Worm (Caenorhabditis elegans) whole organism, L1 larva: ENCODE measurements around the gene K02E11.7.

Experiments used
- nhr-12 ChIP-seq: sonication (generic microtip); optimal IDR thresholded peaks from 2 replicates; lab custom pipeline; 2017; ENCODE audit warnings: missing biosample characterization, missing genetic modification characterization
- unc-62 ChIP-seq: fragments of 150-350 bp; optimal IDR thresholded peaks from 2 replicates; lab custom pipeline; 2014; ENCODE audit warnings: missing biosample characterization, missing genetic modification reagents, missing genetic modification characterization
- zag-1 ChIP-seq: fragments of 150-350 bp; optimal IDR thresholded peaks from 2 replicates; lab custom pipeline; 2014; ENCODE audit warnings: missing biosample characterization, missing genetic modification characterization
- ztf-11 ChIP-seq, 2 experiments: sonication (generic microtip); optimal IDR thresholded peaks; 2 replicates each; lab custom pipeline; 2016 to 2017; ENCODE audit warnings: missing genetic modification characterization in 2 of 2, missing biosample characterization in 1 of 2, missing compliant biosample characterization in 1 of 2

DNA sequence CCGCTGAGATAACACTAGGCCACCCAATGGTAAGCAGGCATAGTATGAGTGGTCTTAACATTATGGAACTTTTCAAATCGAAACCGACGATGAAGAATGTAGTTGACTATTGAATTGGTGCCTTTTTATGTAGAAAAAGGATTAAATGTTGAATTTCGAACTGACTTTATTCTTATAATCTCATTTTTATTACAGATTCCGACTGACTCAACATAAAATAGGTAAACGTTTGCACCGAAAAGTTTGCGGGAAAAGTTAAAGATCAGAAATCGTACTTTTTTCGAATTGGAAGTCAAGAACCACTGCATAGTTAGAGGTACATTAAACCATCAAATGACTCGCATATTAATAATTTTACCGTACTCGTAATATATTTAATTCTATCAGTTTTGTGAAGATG is at the start of gene K02E11.7:
- TF ChIP-seq ztf-11 (tag; optimal IDR thresholded peaks at IDR 0.05; lab: Kevin White, UChicago) (no peak), nhr-12 (tag; lab: Kevin White, UChicago) (no peak), zag-1 (tag; lab: Kevin White, UChicago) (no peak), unc-62 (GFP tag; lab: Kevin White, UChicago) (no peak)
